Worm (Caenorhabditis elegans) whole organism, L3 larva: Measurements from ENCODE around the gene syp-2.

Experiments
- R02D3.7 ChIP-seq: fragments of 150-350 bp; optimal IDR thresholded peaks from 2 replicates; lab custom pipeline; 2014; ENCODE audit warnings: missing biosample characterization, missing genetic modification characterization
- ZK546.5 ChIP-seq: sonication (generic microtip); optimal IDR thresholded peaks from 2 replicates; lab custom pipeline; 2017; ENCODE audit warnings: missing biosample characterization, missing genetic modification characterization
- ama-1 ChIP-seq: fragments of 150-350 bp; optimal IDR thresholded peaks from 2 replicates; lab custom pipeline; 2018
- ceh-16 ChIP-seq: sonication (generic microtip); optimal IDR thresholded peaks from 2 replicates; lab custom pipeline; 2017; ENCODE audit warnings: missing biosample characterization, missing genetic modification characterization
- ceh-28 ChIP-seq: fragments of 150-350 bp; optimal IDR thresholded peaks from 2 replicates; lab custom pipeline; 2014; ENCODE audit warnings: missing biosample characterization, missing genetic modification reagents, missing genetic modification characterization
- ceh-9 ChIP-seq: sonication (generic microtip); optimal IDR thresholded peaks from 2 replicates; lab custom pipeline; 2018; ENCODE audit warnings: missing biosample characterization, missing genetic modification characterization
- daf-12 ChIP-seq: fragments of 150-350 bp; optimal IDR thresholded peaks from 2 replicates; lab custom pipeline; 2014; ENCODE audit warnings: missing biosample characterization, missing genetic modification reagents, missing genetic modification characterization
- egl-27 ChIP-seq: sonication (generic microtip); optimal IDR thresholded peaks from 4 replicates; lab custom pipeline; 2017; ENCODE audit warnings: missing biosample characterization, missing genetic modification reagents, missing genetic modification characterization
- egl-5 ChIP-seq: fragments of 150-350 bp; optimal IDR thresholded peaks from 2 replicates; lab custom pipeline; 2017; ENCODE audit warnings: missing biosample characterization, missing genetic modification reagents, missing genetic modification characterization, inconsistent platforms
- elt-2 ChIP-seq: sonication (generic microtip); optimal IDR thresholded peaks from 2 replicates; lab custom pipeline; 2016; ENCODE audit warnings: missing genetic modification reagents, mild to moderate bottlenecking, missing genetic modification characterization, missing compliant biosample characterization
- eor-1 ChIP-seq, 2 experiments: fragments of 150-350 bp; optimal IDR thresholded peaks; 2 replicates each; lab custom pipeline; 2014 to 2018; ENCODE audit warnings: missing biosample characterization in 2 of 2, missing genetic modification characterization in 2 of 2
- fkh-10 ChIP-seq: sonication (generic microtip); optimal IDR thresholded peaks from 2 replicates; lab custom pipeline; 2017; ENCODE audit warnings: missing biosample characterization, missing genetic modification reagents, missing genetic modification characterization
- fkh-2 ChIP-seq: fragments of 150-350 bp; optimal IDR thresholded peaks from 2 replicates; lab custom pipeline; 2014; ENCODE audit warnings: missing biosample characterization, missing genetic modification reagents, missing genetic modification characterization
- hmg-11 ChIP-seq: sonication (generic microtip); optimal IDR thresholded peaks from 2 replicates; lab custom pipeline; 2016; ENCODE audit warnings: missing genetic modification characterization, missing compliant biosample characterization
- jun-1 ChIP-seq: fragments of 150-350 bp; optimal IDR thresholded peaks from 2 replicates; lab custom pipeline; 2014; ENCODE audit warnings: missing biosample characterization, missing genetic modification reagents, missing genetic modification characterization
- lin-15B ChIP-seq: fragments of 150-350 bp; optimal IDR thresholded peaks from 2 replicates; lab custom pipeline; 2014; ENCODE audit warnings: missing biosample characterization, missing genetic modification characterization
- lin-39 ChIP-seq: fragments of 150-350 bp; optimal IDR thresholded peaks from 2 replicates; lab custom pipeline; 2018; ENCODE audit warnings: missing biosample characterization, missing genetic modification reagents, missing genetic modification characterization
- lsy-12 ChIP-seq: sonication (generic microtip); optimal IDR thresholded peaks from 2 replicates; lab custom pipeline; 2016; ENCODE audit warnings: mild to moderate bottlenecking, missing genetic modification characterization, missing compliant biosample characterization
- mdl-1 ChIP-seq: fragments of 150-350 bp; optimal IDR thresholded peaks from 2 replicates; lab custom pipeline; 2014; ENCODE audit warnings: missing biosample characterization, missing genetic modification characterization
- mml-1 ChIP-seq: fragments of 150-350 bp; sonication (generic microtip); optimal IDR thresholded peaks from 3 replicates; lab custom pipeline; 2014; ENCODE audit warnings: missing biosample characterization, missing genetic modification characterization
- nfya-1 ChIP-seq: sonication (generic microtip); optimal IDR thresholded peaks from 2 replicates; lab custom pipeline; 2017; ENCODE audit warnings: missing genetic modification characterization, mild to moderate bottlenecking, missing compliant biosample characterization, antibody characterized with exemption, moderate library complexity; ENCODE audit not compliant: insufficient read depth
- nhr-11 ChIP-seq: fragments of 150-350 bp; optimal IDR thresholded peaks from 2 replicates; lab custom pipeline; 2014; ENCODE audit warnings: missing biosample characterization, missing genetic modification characterization
- nhr-12 ChIP-seq: fragments of 150-350 bp; optimal IDR thresholded peaks from 2 replicates; lab custom pipeline; 2014; ENCODE audit warnings: missing biosample characterization, missing genetic modification characterization
- nhr-23 ChIP-seq: fragments of 150-350 bp; optimal IDR thresholded peaks from 2 replicates; lab custom pipeline; 2014; ENCODE audit warnings: missing biosample characterization, missing genetic modification reagents, missing genetic modification characterization
- nhr-28 ChIP-seq: fragments of 150-350 bp; optimal IDR thresholded peaks from 2 replicates; lab custom pipeline; 2014; ENCODE audit warnings: missing biosample characterization, missing genetic modification characterization
- nhr-43 ChIP-seq: sonication (generic microtip); optimal IDR thresholded peaks from 2 replicates; lab custom pipeline; 2016; ENCODE audit warnings: mild to moderate bottlenecking, missing genetic modification characterization, missing compliant biosample characterization; ENCODE audit not compliant: poor library complexity, severe bottlenecking
- nhr-67 ChIP-seq: fragments of 150-350 bp; optimal IDR thresholded peaks from 2 replicates; lab custom pipeline; 2014; ENCODE audit warnings: missing biosample characterization, missing genetic modification characterization
- nhr-76 ChIP-seq: fragments of 150-350 bp; sonication (generic microtip); optimal IDR thresholded peaks from 5 replicates; lab custom pipeline; 2014; ENCODE audit warnings: missing biosample characterization, missing genetic modification characterization
- nhr-77 ChIP-seq: fragments of 150-350 bp; optimal IDR thresholded peaks from 2 replicates; lab custom pipeline; 2014; ENCODE audit warnings: missing biosample characterization, missing genetic modification characterization
- pha-4 ChIP-seq: fragments of 150-350 bp; optimal IDR thresholded peaks from 2 replicates; lab custom pipeline; 2014; ENCODE audit warnings: missing biosample characterization, missing genetic modification reagents, missing genetic modification characterization
- pqm-1 ChIP-seq: fragments of 150-350 bp; optimal IDR thresholded peaks from 2 replicates; lab custom pipeline; 2017; ENCODE audit warnings: missing biosample characterization, missing genetic modification characterization, inconsistent platforms
- sea-2 ChIP-seq: fragments of 150-350 bp; sonication (generic microtip); optimal IDR thresholded peaks from 4 replicates; lab custom pipeline; 2014; ENCODE audit warnings: missing biosample characterization, missing genetic modification reagents, missing genetic modification characterization
- skn-1 ChIP-seq: fragments of 150-350 bp; optimal IDR thresholded peaks from 2 replicates; lab custom pipeline; 2014; ENCODE audit warnings: missing biosample characterization, missing genetic modification characterization
- tbx-2 ChIP-seq: sonication (generic microtip); optimal IDR thresholded peaks from 2 replicates; lab custom pipeline; 2016; ENCODE audit warnings: mild to moderate bottlenecking, missing genetic modification characterization, missing compliant biosample characterization
- unc-39 ChIP-seq: sonication (generic microtip); optimal IDR thresholded peaks from 4 replicates; lab custom pipeline; 2017; ENCODE audit warnings: missing biosample characterization, missing genetic modification characterization
- unc-62 ChIP-seq: fragments of 150-350 bp; sonication (generic microtip); optimal IDR thresholded peaks from 4 replicates; lab custom pipeline; 2014; ENCODE audit warnings: missing biosample characterization, missing genetic modification reagents, missing genetic modification characterization
- zag-1 ChIP-seq: fragments of 150-350 bp; optimal IDR thresholded peaks from 2 replicates; lab custom pipeline; 2014; ENCODE audit warnings: missing biosample characterization, missing genetic modification characterization
- ztf-4 ChIP-seq: fragments of 150-350 bp; optimal IDR thresholded peaks from 2 replicates; lab custom pipeline; 2014; ENCODE audit warnings: missing biosample characterization, missing genetic modification characterization

Gene syp-2

ce11 chrV:5536240-5536811, at the start of gene syp-2, which contains the start of gene cox-16:
syp-2 (plus strand) TSS chrV:5536487.
cox-16 (minus strand) TSS chrV:5536243.
- TF ChIP-seq nhr-11 (tag; lab: Kevin White, UChicago) (no peak), zag-1 (no peak), nhr-23 (tag; lab: Kevin White, UChicago) (no peak), nhr-12 (tag; lab: Kevin White, UChicago) (no peak), nhr-76 (no peak), lsy-12 (tag; lab: Kevin White, UChicago) (no peak), lin-15B (tag; lab: Kevin White, UChicago) (peak; percentile 2), pqm-1 (no peak), pha-4 (tag; lab: Kevin White, UChicago) (peak; percentile 23), ztf-4 (tag; lab: Kevin White, UChicago) (no peak), lin-39 (tag; lab: Kevin White, UChicago) (peak; percentile 9)

ce11 chrV:5487180-5487579, 49.1 kb upstream of the syp-2 start:
- no peak for TF ChIP-seq eor-1 (tag; optimal IDR thresholded peaks at IDR 0.05; lab: Kevin White, UChicago)
- no peak for TF ChIP-seq egl-27 (tag; lab: Kevin White, UChicago)
- TF ChIP-seq pqm-1, result no peak
- TF ChIP-seq nhr-12 (tag; lab: Kevin White, UChicago), result no peak
- no peak for TF ChIP-seq lin-39 (tag; lab: Kevin White, UChicago)
- no peak for TF ChIP-seq nhr-43 (tag; lab: Kevin White, UChicago)
- TF ChIP-seq ama-1 (lab: Kevin White, UChicago), result no peak
- TF ChIP-seq skn-1, result no peak
- TF ChIP-seq nfya-1, result no peak
- TF ChIP-seq R02D3.7 (tag; lab: Kevin White, UChicago), result no peak
- no peak for TF ChIP-seq mml-1 (tag; lab: Kevin White, UChicago)
- TF ChIP-seq unc-39 (tag; lab: Kevin White, UChicago), result no peak
- no peak for TF ChIP-seq daf-12 (tag; lab: Kevin White, UChicago)
- TF ChIP-seq ceh-28 (tag; lab: Kevin White, UChicago), result no peak
- TF ChIP-seq ZK546.5, result no peak
- TF ChIP-seq hmg-11 (tag; lab: Kevin White, UChicago), result no peak
- no peak for TF ChIP-seq nhr-11 (tag; lab: Kevin White, UChicago)
- no peak for TF ChIP-seq ceh-9 (tag; lab: Kevin White, UChicago)
- TF ChIP-seq mdl-1 (tag; lab: Kevin White, UChicago), result no peak
- TF ChIP-seq, all 47 proteins: peak for 0

ce11 chrV:5488766-5489165, 47.5 kb upstream of the syp-2 start, which contains the start of gene grl-18:
grl-18 (minus strand) TSS chrV:5488866.
- TF ChIP-seq mdl-1 (tag; lab: Kevin White, UChicago) (no peak), pha-4 (tag; lab: Kevin White, UChicago) (no peak), nhr-43 (tag; lab: Kevin White, UChicago) (no peak), egl-5 (tag; lab: Kevin White, UChicago) (no peak), tbx-2 (tag; lab: Kevin White, UChicago) (no peak), fkh-10 (GFP tag; lab: Kevin White, UChicago) (no peak), nfya-1 (no peak), egl-27 (tag; lab: Kevin White, UChicago) (no peak), nhr-77 (tag; lab: Kevin White, UChicago) (no peak)

- peak; percentile 30 for TF ChIP-seq mdl-1 (tag; lab: Kevin White, UChicago)
- TF ChIP-seq sea-2 (GFP tag; lab: Kevin White, UChicago), result no peak
- no peak for TF ChIP-seq nfya-1
- peak; percentile 87 for TF ChIP-seq elt-2 (tag; lab: Kevin White, UChicago)
- peak; percentile 8 for TF ChIP-seq jun-1 (tag; lab: Kevin White, UChicago)
- peak; percentile 90 for TF ChIP-seq pqm-1
Observed at ce11 chrV:5490205-5490604, 46.1 kb upstream of the syp-2 start, which contains the start of gene T05C3.6. T05C3.6 (plus strand) TSS chrV:5490445.

- no peak for TF ChIP-seq ztf-4 (tag; lab: Kevin White, UChicago)
- no peak for TF ChIP-seq unc-62 (GFP tag; lab: Kevin White, UChicago)
- no peak for TF ChIP-seq hmg-11 (tag; lab: Kevin White, UChicago)
- no peak for TF ChIP-seq skn-1
- TF ChIP-seq fkh-2 (tag; lab: Kevin White, UChicago), result no peak
- no peak for TF ChIP-seq nhr-28 (tag; lab: Kevin White, UChicago)
- TF ChIP-seq nhr-67 (tag; lab: Kevin White, UChicago), result no peak
- no peak for TF ChIP-seq unc-39 (tag; lab: Kevin White, UChicago)
- no peak for TF ChIP-seq zag-1
- no peak for TF ChIP-seq lin-15B (tag; lab: Kevin White, UChicago)
- no peak for TF ChIP-seq ceh-16
- no peak for TF ChIP-seq lin-39 (tag; lab: Kevin White, UChicago)
Observed at ce11 chrV:5493447-5493846, 42.8 kb upstream of the syp-2 start, which contains the start of gene T05C3.2. T05C3.2 (plus strand) TSS chrV:5493747.
